Worm (Caenorhabditis elegans) whole organism, late embryonic: Measurements from ENCODE around the gene orc-2.

Experiments used
- ama-1 ChIP-seq: fragments of 150-350 bp; optimal IDR thresholded peaks from 2 replicates; lab custom pipeline; 2014
- ceh-22 ChIP-seq: sonication (generic microtip); optimal IDR thresholded peaks from 2 replicates; lab custom pipeline; 2017; ENCODE audit warnings: missing biosample characterization, missing genetic modification characterization
- fax-1 ChIP-seq: sonication (generic microtip); optimal IDR thresholded peaks from 2 replicates; lab custom pipeline; 2016; ENCODE audit warnings: missing genotype, missing genetic modification characterization, missing compliant biosample characterization
- fkh-10 ChIP-seq: fragments of 150-350 bp; optimal IDR thresholded peaks from 2 replicates; lab custom pipeline; 2014; ENCODE audit warnings: missing biosample characterization, missing genetic modification reagents, missing genetic modification characterization
- hlh-30 ChIP-seq: sonication (generic microtip); optimal IDR thresholded peaks from 2 replicates; lab custom pipeline; 2017; ENCODE audit warnings: antibody characterized with exemption, missing genetic modification characterization, missing compliant biosample characterization; ENCODE audit not compliant: insufficient read depth
- nhr-11 ChIP-seq: fragments of 150-350 bp; optimal IDR thresholded peaks from 2 replicates; lab custom pipeline; 2014; ENCODE audit warnings: missing biosample characterization, missing genetic modification characterization
- pax-1 ChIP-seq: fragments of 150-350 bp; optimal IDR thresholded peaks from 2 replicates; lab custom pipeline; 2014; ENCODE audit warnings: missing biosample characterization, missing genetic modification characterization
- tbx-7 ChIP-seq: sonication (generic microtip); optimal IDR thresholded peaks from 2 replicates; lab custom pipeline; 2016; ENCODE audit warnings: missing genotype, missing genetic modification characterization, missing compliant biosample characterization
- unc-42 ChIP-seq: sonication (generic microtip); optimal IDR thresholded peaks from 2 replicates; lab custom pipeline; 2016; ENCODE audit warnings: missing genotype, missing genetic modification characterization, missing compliant biosample characterization

- TF ChIP-seq ama-1 (lab: Kevin White, UChicago) (no peak), fkh-10 (GFP tag; lab: Kevin White, UChicago) (no peak), nhr-11 (tag; lab: Kevin White, UChicago) (no peak), hlh-30 (tag; lab: Kevin White, UChicago) (no peak), fax-1 (tag; lab: Kevin White, UChicago) (no peak), unc-42 (no peak), tbx-7 (tag; lab: Kevin White, UChicago) (no peak), pax-1 (tag; lab: Kevin White, UChicago) (no peak), ceh-22 (no peak)
These were observed 11.8 kb upstream of the orc-2 start for ce11 chrII:10861723-10862486.
